Worm (Caenorhabditis elegans) whole organism, L3 larva: ENCODE measurements around the gene irld-2.

Source experiments
- ZK546.5 ChIP-seq: sonication (generic microtip); optimal IDR thresholded peaks from 2 replicates; lab custom pipeline; 2017; ENCODE audit warnings: missing biosample characterization, missing genetic modification characterization
- aly-2 ChIP-seq: fragments of 150-350 bp; optimal IDR thresholded peaks from 2 replicates; lab custom pipeline; 2014; ENCODE audit warnings: missing biosample characterization, missing genetic modification characterization
- ama-1 ChIP-seq: fragments of 150-350 bp; optimal IDR thresholded peaks from 2 replicates; lab custom pipeline; 2018
- ceh-16 ChIP-seq: sonication (generic microtip); optimal IDR thresholded peaks from 2 replicates; lab custom pipeline; 2017; ENCODE audit warnings: missing biosample characterization, missing genetic modification characterization
- ceh-28 ChIP-seq: fragments of 150-350 bp; optimal IDR thresholded peaks from 2 replicates; lab custom pipeline; 2014; ENCODE audit warnings: missing biosample characterization, missing genetic modification reagents, missing genetic modification characterization
- ceh-82 ChIP-seq: fragments of 150-350 bp; optimal IDR thresholded peaks from 2 replicates; lab custom pipeline; 2014; ENCODE audit warnings: missing biosample characterization, missing genetic modification characterization
- ceh-9 ChIP-seq: sonication (generic microtip); optimal IDR thresholded peaks from 2 replicates; lab custom pipeline; 2018; ENCODE audit warnings: missing biosample characterization, missing genetic modification characterization
- egl-27 ChIP-seq: sonication (generic microtip); optimal IDR thresholded peaks from 4 replicates; lab custom pipeline; 2017; ENCODE audit warnings: missing biosample characterization, missing genetic modification reagents, missing genetic modification characterization
- elt-2 ChIP-seq: sonication (generic microtip); optimal IDR thresholded peaks from 2 replicates; lab custom pipeline; 2016; ENCODE audit warnings: missing genetic modification reagents, mild to moderate bottlenecking, missing genetic modification characterization, missing compliant biosample characterization
- eor-1 ChIP-seq, 2 experiments: fragments of 150-350 bp; optimal IDR thresholded peaks; 2 replicates each; lab custom pipeline; 2014 to 2018; ENCODE audit warnings: missing biosample characterization in 2 of 2, missing genetic modification characterization in 2 of 2
- fos-1 ChIP-seq: fragments of 150-350 bp; optimal IDR thresholded peaks from 2 replicates; lab custom pipeline; 2014; ENCODE audit warnings: missing biosample characterization, missing genetic modification characterization
- hmg-11 ChIP-seq: sonication (generic microtip); optimal IDR thresholded peaks from 2 replicates; lab custom pipeline; 2016; ENCODE audit warnings: missing genetic modification characterization, missing compliant biosample characterization
- jun-1 ChIP-seq: fragments of 150-350 bp; optimal IDR thresholded peaks from 2 replicates; lab custom pipeline; 2014; ENCODE audit warnings: missing biosample characterization, missing genetic modification reagents, missing genetic modification characterization
- lin-15B ChIP-seq: fragments of 150-350 bp; optimal IDR thresholded peaks from 2 replicates; lab custom pipeline; 2014; ENCODE audit warnings: missing biosample characterization, missing genetic modification characterization
- lin-39 ChIP-seq: fragments of 150-350 bp; optimal IDR thresholded peaks from 2 replicates; lab custom pipeline; 2018; ENCODE audit warnings: missing biosample characterization, missing genetic modification reagents, missing genetic modification characterization
- lsy-12 ChIP-seq: sonication (generic microtip); optimal IDR thresholded peaks from 2 replicates; lab custom pipeline; 2016; ENCODE audit warnings: mild to moderate bottlenecking, missing genetic modification characterization, missing compliant biosample characterization
- mdl-1 ChIP-seq: fragments of 150-350 bp; optimal IDR thresholded peaks from 2 replicates; lab custom pipeline; 2014; ENCODE audit warnings: missing biosample characterization, missing genetic modification characterization
- mml-1 ChIP-seq: fragments of 150-350 bp; sonication (generic microtip); optimal IDR thresholded peaks from 3 replicates; lab custom pipeline; 2014; ENCODE audit warnings: missing biosample characterization, missing genetic modification characterization
- nfya-1 ChIP-seq: sonication (generic microtip); optimal IDR thresholded peaks from 2 replicates; lab custom pipeline; 2017; ENCODE audit warnings: missing genetic modification characterization, mild to moderate bottlenecking, missing compliant biosample characterization, antibody characterized with exemption, moderate library complexity; ENCODE audit not compliant: insufficient read depth
- nhr-11 ChIP-seq: fragments of 150-350 bp; optimal IDR thresholded peaks from 2 replicates; lab custom pipeline; 2014; ENCODE audit warnings: missing biosample characterization, missing genetic modification characterization
- nhr-23 ChIP-seq: fragments of 150-350 bp; optimal IDR thresholded peaks from 2 replicates; lab custom pipeline; 2014; ENCODE audit warnings: missing biosample characterization, missing genetic modification reagents, missing genetic modification characterization
- nhr-237 ChIP-seq: fragments of 150-350 bp; optimal IDR thresholded peaks from 2 replicates; lab custom pipeline; 2014; ENCODE audit warnings: missing biosample characterization, missing genetic modification characterization
- nhr-25 ChIP-seq: sonication (generic microtip); optimal IDR thresholded peaks from 2 replicates; lab custom pipeline; 2017; ENCODE audit warnings: missing biosample characterization, missing genetic modification characterization
- nhr-28 ChIP-seq: fragments of 150-350 bp; optimal IDR thresholded peaks from 2 replicates; lab custom pipeline; 2014; ENCODE audit warnings: missing biosample characterization, missing genetic modification characterization
- nhr-77 ChIP-seq: fragments of 150-350 bp; optimal IDR thresholded peaks from 2 replicates; lab custom pipeline; 2014; ENCODE audit warnings: missing biosample characterization, missing genetic modification characterization
- pha-4 ChIP-seq: fragments of 150-350 bp; optimal IDR thresholded peaks from 2 replicates; lab custom pipeline; 2014; ENCODE audit warnings: missing biosample characterization, missing genetic modification reagents, missing genetic modification characterization
- pqm-1 ChIP-seq: fragments of 150-350 bp; optimal IDR thresholded peaks from 2 replicates; lab custom pipeline; 2017; ENCODE audit warnings: missing biosample characterization, missing genetic modification characterization, inconsistent platforms
- sea-2 ChIP-seq: fragments of 150-350 bp; sonication (generic microtip); optimal IDR thresholded peaks from 4 replicates; lab custom pipeline; 2014; ENCODE audit warnings: missing biosample characterization, missing genetic modification reagents, missing genetic modification characterization
- skn-1 ChIP-seq: fragments of 150-350 bp; optimal IDR thresholded peaks from 2 replicates; lab custom pipeline; 2014; ENCODE audit warnings: missing biosample characterization, missing genetic modification characterization
- snpc-4 ChIP-seq: fragments of 150-350 bp; optimal IDR thresholded peaks from 2 replicates; lab custom pipeline; 2014; ENCODE audit warnings: missing biosample characterization, missing genetic modification characterization
- tbx-2 ChIP-seq: sonication (generic microtip); optimal IDR thresholded peaks from 2 replicates; lab custom pipeline; 2016; ENCODE audit warnings: mild to moderate bottlenecking, missing genetic modification characterization, missing compliant biosample characterization
- unc-39 ChIP-seq: sonication (generic microtip); optimal IDR thresholded peaks from 4 replicates; lab custom pipeline; 2017; ENCODE audit warnings: missing biosample characterization, missing genetic modification characterization
- unc-62 ChIP-seq: fragments of 150-350 bp; sonication (generic microtip); optimal IDR thresholded peaks from 4 replicates; lab custom pipeline; 2014; ENCODE audit warnings: missing biosample characterization, missing genetic modification reagents, missing genetic modification characterization
- ztf-11 ChIP-seq: fragments of 150-350 bp; optimal IDR thresholded peaks from 2 replicates; lab custom pipeline; 2014; ENCODE audit warnings: missing biosample characterization, missing genetic modification characterization
- ztf-4 ChIP-seq: fragments of 150-350 bp; optimal IDR thresholded peaks from 2 replicates; lab custom pipeline; 2014; ENCODE audit warnings: missing biosample characterization, missing genetic modification characterization

irld-2 gene

ce11 chrX:13379072-13379471 lies 15.8 kb downstream of the irld-2 start:
- TF ChIP-seq nhr-11 (tag; lab: Kevin White, UChicago), result peak; percentile 84
- TF ChIP-seq eor-1 (tag; optimal IDR thresholded peaks at IDR 0.05; lab: Kevin White, UChicago), result no peak
- no peak for TF ChIP-seq ceh-28 (tag; lab: Kevin White, UChicago)
- no peak for TF ChIP-seq nfya-1

ce11 chrX:13376851-13377250 lies 18.0 kb downstream of the irld-2 start, which contains the start of the genes C49F8.14 and gem-1:
Gene C49F8.14 (minus strand): TSS chrX:13376949.
Gene gem-1 (minus strand): TSS chrX:13376992.
- TF ChIP-seq ZK546.5 (no peak), ama-1 (no peak), sea-2 (no peak), ztf-4 (tag; lab: Kevin White, UChicago) (no peak), snpc-4 (tag; lab: Kevin White, UChicago) (no peak), pha-4 (tag; lab: Kevin White, UChicago) (no peak), unc-62 (no peak), unc-39 (tag; lab: Kevin White, UChicago) (no peak), hmg-11 (tag; lab: Kevin White, UChicago) (no peak), egl-27 (tag; lab: Kevin White, UChicago) (no peak), lin-15B (tag; lab: Kevin White, UChicago) (no peak), aly-2 (tag; lab: Kevin White, UChicago) (no peak), tbx-2 (tag; lab: Kevin White, UChicago) (no peak), nhr-237 (tag; lab: Kevin White, UChicago) (no peak)

ce11 chrX:13376185-13376584 lies 18.7 kb downstream of the irld-2 start:
- TF ChIP-seq ZK546.5, result no peak
- TF ChIP-seq fos-1, result no peak
- no peak for TF ChIP-seq nhr-23 (tag; lab: Kevin White, UChicago)

- TF ChIP-seq pqm-1 (tag; lab: Kevin White, UChicago), result peak; percentile 79
- no peak for TF ChIP-seq lsy-12 (tag; lab: Kevin White, UChicago)
- TF ChIP-seq jun-1 (tag; lab: Kevin White, UChicago), result peak; percentile 46
- TF ChIP-seq nhr-77 (tag; lab: Kevin White, UChicago), result no peak
- peak; percentile 90 for TF ChIP-seq elt-2
- peak; percentile 24 for TF ChIP-seq pha-4 (tag; lab: Kevin White, UChicago)
- no peak for TF ChIP-seq ceh-9 (tag; lab: Kevin White, UChicago)
Observed at ce11 chrX:13368283-13368682, 26.6 kb downstream of the irld-2 start.

- TF ChIP-seq egl-27 (tag; lab: Kevin White, UChicago) (no peak), pha-4 (tag; lab: Kevin White, UChicago) (peak; percentile 55)
- TF ChIP-seq, all 47 proteins: peak for 1
Observed at ce11 chrX:13366955-13367354, 27.9 kb downstream of the irld-2 start.

- TF ChIP-seq lsy-12 (tag; lab: Kevin White, UChicago), result no peak
- no peak for TF ChIP-seq ceh-82 (tag; lab: Kevin White, UChicago)
- TF ChIP-seq nhr-77 (tag; lab: Kevin White, UChicago), result no peak
- no peak for TF ChIP-seq ztf-11 (tag; lab: Kevin White, UChicago)
- TF ChIP-seq ceh-16 (tag; lab: Kevin White, UChicago), result no peak
- TF ChIP-seq nhr-28 (tag; lab: Kevin White, UChicago), result no peak
- TF ChIP-seq lin-39, result no peak
- TF ChIP-seq mml-1, result no peak
- no peak for TF ChIP-seq pqm-1 (tag; lab: Kevin White, UChicago)
- TF ChIP-seq skn-1 (tag; lab: Kevin White, UChicago), result no peak
- no peak for TF ChIP-seq nhr-11 (tag; lab: Kevin White, UChicago)
- no peak for TF ChIP-seq pha-4 (tag; lab: Kevin White, UChicago)
- no peak for TF ChIP-seq elt-2
- no peak for TF ChIP-seq nhr-25 (tag; lab: Kevin White, UChicago)
- TF ChIP-seq mdl-1, result no peak
Observed at ce11 chrX:13364897-13365296, 30.0 kb downstream of the irld-2 start, which contains the start of gene C49F8.1. Gene C49F8.1 (minus strand): TSS chrX:13364997.
